Fruit fly (Drosophila melanogaster) Kc167 (cell line): ENCODE results near the gene CG10462.

Experiments
- Sin3A ChIP-seq: fragments of >200 bp; optimal IDR thresholded peaks from 2 replicates; lab custom pipeline; 2018; ENCODE audit warnings: missing external identifiers
- h ChIP-seq: fragments of >200 bp; optimal IDR thresholded peaks from 3 replicates; lab custom pipeline; 2018; ENCODE audit warnings: missing external identifiers
- psq ChIP-seq: fragments of >200 bp; optimal IDR thresholded peaks from 2 replicates; lab custom pipeline; 2017; ENCODE audit warnings: missing external identifiers
- ttk ChIP-seq: sonication (Bioruptor generic); optimal IDR thresholded peaks from 2 replicates; lab custom pipeline; 2017; ENCODE audit warnings: missing external identifiers

- TF ChIP-seq Sin3A (lab: Kevin White, UChicago) (no peak), psq (lab: Kevin White, UChicago) (no peak), ttk (no peak), h (lab: Kevin White, UChicago) (no peak)
These were observed 33.2 kb upstream of the CG10462 start, which contains the start of gene bsh for dm6 chr2L:19768967-19769366.
